Fruit fly (Drosophila melanogaster) whole organism, adult: ENCODE measurements around the gene raw.

Source experiments
- CG11617 ChIP-seq: fragments of 200-800 bp; sonication (Bioruptor generic); optimal IDR thresholded peaks from 2 replicates; lab custom pipeline; 2017; ENCODE audit warnings: mild to moderate bottlenecking, missing biosample characterization, missing genetic modification reagents, missing genetic modification characterization
- CG12768 ChIP-seq: fragments of 200-800 bp; sonication (Bioruptor generic); optimal IDR thresholded peaks from 2 replicates; lab custom pipeline; 2017; ENCODE audit warnings: missing biosample characterization, missing genetic modification characterization, mild to moderate bottlenecking, moderate library complexity, missing genetic modification reagents
- CG14711 ChIP-seq: fragments of 200-800 bp; sonication (Bioruptor generic); optimal IDR thresholded peaks from 2 replicates; lab custom pipeline; 2018; ENCODE audit warnings: missing biosample characterization, mild to moderate bottlenecking, missing genetic modification characterization, moderate library complexity
- CG1620 ChIP-seq: fragments of 200-800 bp; sonication (Bioruptor generic); optimal IDR thresholded peaks from 2 replicates; lab custom pipeline; 2016; ENCODE audit warnings: missing biosample characterization, missing genetic modification characterization
- CG33017 ChIP-seq: fragments of 200-800 bp; sonication (Bioruptor generic); optimal IDR thresholded peaks from 2 replicates; lab custom pipeline; 2018; ENCODE audit warnings: missing biosample characterization, mild to moderate bottlenecking, missing genetic modification characterization, moderate library complexity
- CG5204 ChIP-seq: fragments of 200-800 bp; sonication (Bioruptor generic); optimal IDR thresholded peaks from 2 replicates; lab custom pipeline; 2016; ENCODE audit warnings: missing biosample characterization, missing genetic modification characterization
- CG7045 ChIP-seq: fragments of 200-800 bp; sonication (Bioruptor generic); optimal IDR thresholded peaks from 2 replicates; lab custom pipeline; 2017; ENCODE audit warnings: missing biosample characterization, mild to moderate bottlenecking, missing genetic modification characterization
- CG7101 ChIP-seq: fragments of 200-800 bp; sonication (Bioruptor generic); optimal IDR thresholded peaks from 2 replicates; lab custom pipeline; 2018; ENCODE audit warnings: missing biosample characterization, mild to moderate bottlenecking, missing genetic modification characterization, moderate library complexity
- Clk ChIP-seq: fragments of 200-800 bp; sonication (Bioruptor generic); optimal IDR thresholded peaks from 2 replicates; lab custom pipeline; 2017; ENCODE audit warnings: missing biosample characterization, missing genetic modification characterization
- Crg-1 ChIP-seq: fragments of 200-800 bp; sonication (Bioruptor generic); optimal IDR thresholded peaks from 2 replicates; lab custom pipeline; 2016; ENCODE audit warnings: missing biosample characterization, missing genetic modification characterization
- Hr96 ChIP-seq: fragments of 200-800 bp; sonication (Bioruptor generic); optimal IDR thresholded peaks from 2 replicates; lab custom pipeline; 2016; ENCODE audit warnings: missing biosample characterization, missing genetic modification characterization
- Mnt ChIP-seq: fragments of 200-800 bp; sonication (Bioruptor generic); optimal IDR thresholded peaks from 2 replicates; lab custom pipeline; 2016; ENCODE audit warnings: missing biosample characterization, mild to moderate bottlenecking, missing genetic modification characterization
- bab1 ChIP-seq: fragments of 200-800 bp; sonication (Bioruptor generic); optimal IDR thresholded peaks from 3 replicates; lab custom pipeline; 2019; ENCODE audit warnings: missing biosample characterization, mild to moderate bottlenecking, missing genetic modification characterization, moderate library complexity
- cic ChIP-seq: fragments of 200-800 bp; sonication (Bioruptor generic); optimal IDR thresholded peaks from 2 replicates; lab custom pipeline; 2017; ENCODE audit warnings: missing biosample characterization, mild to moderate bottlenecking, missing genetic modification characterization, moderate library complexity
- cnc ChIP-seq, 2 experiments: fragments of >200 bp; optimal IDR thresholded peaks; 2 replicates each; lab custom pipeline; 2017
- kay ChIP-seq: fragments of 200-800 bp; sonication (Bioruptor generic); peaks from one replicate; lab custom pipeline; 2016; ENCODE audit warnings: missing biosample characterization, missing genetic modification characterization, borderline replicate concordance
- ovo ChIP-seq: fragments of 200-800 bp; sonication (Bioruptor generic); optimal IDR thresholded peaks from 2 replicates; lab custom pipeline; 2016; ENCODE audit warnings: missing biosample characterization, missing genetic modification characterization
- pad ChIP-seq: fragments of 200-800 bp; sonication (Bioruptor generic); optimal IDR thresholded peaks from 3 replicates; lab custom pipeline; 2017; ENCODE audit warnings: missing biosample characterization, missing genetic modification characterization, mild to moderate bottlenecking, moderate library complexity, missing genetic modification reagents
- tj ChIP-seq: fragments of 200-800 bp; sonication (Bioruptor generic); optimal IDR thresholded peaks from 3 replicates; lab custom pipeline; 2017; ENCODE audit warnings: missing biosample characterization, mild to moderate bottlenecking, missing genetic modification characterization, moderate library complexity
- toe ChIP-seq: fragments of 200-800 bp; sonication (Bioruptor generic); optimal IDR thresholded peaks from 2 replicates; lab custom pipeline; 2016; ENCODE audit warnings: missing biosample characterization, missing genetic modification characterization

The raw gene

DNA sequence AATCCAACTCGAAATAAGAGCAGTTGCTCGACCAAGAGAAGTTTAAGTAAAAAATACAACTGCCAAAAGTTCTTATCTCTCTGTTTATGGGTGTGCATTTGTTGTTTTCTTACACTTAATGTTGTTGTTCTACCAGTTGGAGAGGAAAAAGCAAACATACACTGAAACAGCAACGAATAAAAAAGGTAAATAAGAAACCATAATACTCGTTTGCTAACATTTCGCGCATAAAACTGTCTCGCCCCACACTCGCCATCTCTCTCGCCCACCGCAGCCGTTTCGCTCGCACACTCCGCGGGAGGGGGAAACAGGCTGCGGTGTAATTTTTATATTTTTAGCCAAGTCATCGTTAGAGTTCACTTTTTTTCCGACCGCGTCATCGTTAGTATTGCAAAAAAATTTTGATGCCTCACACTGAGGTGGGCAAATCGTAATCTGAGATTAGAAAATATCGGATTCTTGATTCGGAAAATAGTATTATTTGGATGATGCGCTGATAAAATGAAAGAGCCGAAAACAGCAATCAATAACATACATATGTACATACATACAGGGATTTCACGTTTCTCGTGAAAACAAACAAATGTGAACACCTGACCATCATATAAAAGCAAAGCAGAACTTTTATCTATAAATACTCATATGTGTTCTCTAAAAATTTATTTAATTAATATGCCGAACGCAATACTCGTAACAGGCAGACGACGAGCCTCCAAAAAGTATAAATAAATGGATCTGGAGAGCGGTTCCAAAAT lies 47.9 kb downstream of the raw start:
- no peak for TF ChIP-seq toe (GFP tag; lab: Kevin White, UChicago)
- TF ChIP-seq CG7101: peak; percentile 15
- no peak for TF ChIP-seq CG11617 (GFP tag; lab: Kevin White, UChicago)
- peak; percentile 16 for TF ChIP-seq Mnt
- no peak for TF ChIP-seq CG5204 (GFP tag; lab: Kevin White, UChicago)
- TF ChIP-seq kay (GFP tag; lab: Kevin White, UChicago): peak; percentile 93
- no peak for TF ChIP-seq CG14711 (tag; lab: Kevin White, UChicago)
- no peak for TF ChIP-seq CG33017
- peak; percentile 52 for TF ChIP-seq pad (GFP tag; lab: Kevin White, UChicago)
- TF ChIP-seq CG1620 (GFP tag; lab: Kevin White, UChicago): no peak
- peak; percentile 27 for TF ChIP-seq CG7045 (GFP tag; lab: Kevin White, UChicago)
- TF ChIP-seq cnc (optimal IDR thresholded peaks at IDR 0.05; lab: Kevin White, UChicago): peak; percentile 98 to 99
- TF ChIP-seq bab1: no peak
- TF ChIP-seq CG12768 (GFP tag; lab: Kevin White, UChicago): peak; percentile 28
- no peak for TF ChIP-seq ovo
- peak; percentile 57 for TF ChIP-seq Crg-1
- TF ChIP-seq cic (GFP tag; lab: Kevin White, UChicago): peak; percentile 63
- TF ChIP-seq Clk (GFP tag; lab: Kevin White, UChicago): no peak
- no peak for TF ChIP-seq Hr96 (GFP tag; lab: Kevin White, UChicago)
- TF ChIP-seq tj: peak; percentile 88

DNA sequence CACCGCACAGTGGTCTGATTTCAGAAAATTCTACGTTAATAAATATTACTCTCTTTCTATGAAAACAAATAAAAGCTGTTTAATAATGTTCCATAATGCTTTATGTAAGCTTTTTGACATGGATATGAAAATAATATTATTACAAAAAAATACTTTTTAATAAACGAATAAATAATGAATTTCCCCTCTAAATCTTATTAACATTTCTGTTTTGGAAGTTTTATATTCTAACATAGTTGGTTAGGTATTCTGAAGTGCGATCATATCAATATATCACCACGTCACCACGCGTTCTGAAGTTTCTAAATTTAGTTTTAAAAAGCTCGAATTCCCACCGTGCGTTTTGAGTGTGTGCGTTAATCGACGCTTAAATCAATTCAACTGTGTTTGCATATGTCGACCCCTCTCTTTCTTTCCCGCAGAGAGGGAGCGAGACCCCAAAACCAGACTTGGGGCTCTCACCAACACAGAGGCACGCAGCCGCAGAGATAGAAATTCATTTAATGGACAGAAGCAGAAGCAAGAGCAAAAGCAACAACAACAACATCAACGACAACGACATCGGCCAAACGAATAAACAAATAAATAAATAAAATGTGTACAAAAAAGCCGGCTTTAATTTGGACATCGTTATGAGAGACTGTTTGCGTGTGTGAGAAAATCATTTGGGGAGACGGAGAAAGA lies 49.0 kb downstream of the raw start:
- TF ChIP-seq Mnt (peak; percentile 52), CG14711 (tag; lab: Kevin White, UChicago) (peak; percentile 68), CG5204 (GFP tag; lab: Kevin White, UChicago) (no peak), toe (GFP tag; lab: Kevin White, UChicago) (peak; percentile 54), CG1620 (GFP tag; lab: Kevin White, UChicago) (peak; percentile 53), bab1 (peak; percentile 83), kay (GFP tag; lab: Kevin White, UChicago) (peak; percentile 98), pad (GFP tag; lab: Kevin White, UChicago) (peak; percentile 72), tj (peak; percentile 69), CG11617 (GFP tag; lab: Kevin White, UChicago) (peak; percentile 88), Clk (GFP tag; lab: Kevin White, UChicago) (peak; percentile 37), CG12768 (GFP tag; lab: Kevin White, UChicago) (peak; percentile 60), cnc (optimal IDR thresholded peaks at IDR 0.05; lab: Kevin White, UChicago) (no peak), CG7045 (GFP tag; lab: Kevin White, UChicago) (peak; percentile 84), cic (GFP tag; lab: Kevin White, UChicago) (no peak), CG33017 (peak; percentile 84), Hr96 (GFP tag; lab: Kevin White, UChicago) (peak; percentile 39), CG7101 (peak; percentile 87), ovo (peak; percentile 45), Crg-1 (no peak)

DNA sequence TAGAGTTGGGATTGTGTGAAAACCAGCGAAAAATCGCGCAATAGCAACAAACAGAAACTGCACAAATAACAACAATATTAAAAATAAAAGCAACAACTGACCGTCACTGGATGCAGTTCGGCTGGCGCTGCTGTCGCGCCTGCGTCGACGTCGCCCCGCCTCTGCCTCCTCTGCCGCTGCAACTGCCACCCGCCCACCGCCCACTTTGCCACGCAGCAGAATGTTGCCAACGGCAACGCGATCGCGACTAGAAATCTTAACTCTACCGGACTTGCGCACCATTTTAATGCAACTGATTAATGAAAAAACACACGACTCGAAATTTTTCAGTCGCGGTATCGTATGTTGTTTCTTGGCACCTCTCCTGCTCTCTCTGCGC lies 49.6 kb downstream of the raw start:
- TF ChIP-seq ovo: no peak
- TF ChIP-seq CG7101: no peak
- TF ChIP-seq pad (GFP tag; lab: Kevin White, UChicago): no peak
- no peak for TF ChIP-seq Hr96 (GFP tag; lab: Kevin White, UChicago)
- TF ChIP-seq CG33017: no peak
- TF ChIP-seq Clk (GFP tag; lab: Kevin White, UChicago): no peak
- TF ChIP-seq Crg-1: no peak
- no peak for TF ChIP-seq CG5204 (GFP tag; lab: Kevin White, UChicago)
- TF ChIP-seq CG11617 (GFP tag; lab: Kevin White, UChicago): no peak
- TF ChIP-seq cnc (optimal IDR thresholded peaks at IDR 0.05; lab: Kevin White, UChicago): peak in 1 of 2 experiments; percentile 33
- TF ChIP-seq CG12768 (GFP tag; lab: Kevin White, UChicago): no peak
- no peak for TF ChIP-seq kay (GFP tag; lab: Kevin White, UChicago)
- TF ChIP-seq tj: no peak
- peak; percentile 45 for TF ChIP-seq cic (GFP tag; lab: Kevin White, UChicago)

DNA sequence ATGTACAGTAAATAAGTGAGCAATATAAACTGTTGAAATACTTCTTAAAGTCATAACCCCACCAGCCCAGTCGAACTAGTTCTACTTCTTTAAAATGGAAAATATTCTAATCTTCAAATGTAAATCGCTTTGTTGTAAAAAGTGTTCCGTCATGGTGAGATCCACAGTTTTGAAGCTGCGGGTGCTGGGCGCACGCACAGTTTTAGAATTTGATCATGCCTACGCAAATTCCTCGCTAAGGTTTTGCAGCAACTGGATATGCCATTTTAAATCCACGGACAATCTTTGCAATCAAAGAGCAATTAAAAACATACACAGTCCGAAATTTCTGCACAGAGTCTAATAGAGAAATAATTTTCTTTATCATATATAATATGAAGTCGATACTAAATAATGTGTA lies 50.1 kb downstream of the raw start:
- TF ChIP-seq Clk (GFP tag; lab: Kevin White, UChicago): no peak
- no peak for TF ChIP-seq kay (GFP tag; lab: Kevin White, UChicago)
- TF ChIP-seq CG12768 (GFP tag; lab: Kevin White, UChicago): no peak
- TF ChIP-seq ovo: no peak
- TF ChIP-seq CG14711 (tag; lab: Kevin White, UChicago): no peak
- no peak for TF ChIP-seq Mnt
- no peak for TF ChIP-seq CG1620 (GFP tag; lab: Kevin White, UChicago)
- no peak for TF ChIP-seq tj
- TF ChIP-seq pad (GFP tag; lab: Kevin White, UChicago): no peak
- TF ChIP-seq cnc (optimal IDR thresholded peaks at IDR 0.05; lab: Kevin White, UChicago): no peak
- no peak for TF ChIP-seq CG7101
- TF ChIP-seq CG7045 (GFP tag; lab: Kevin White, UChicago): no peak
- no peak for TF ChIP-seq cic (GFP tag; lab: Kevin White, UChicago)

- TF ChIP-seq cic (GFP tag; lab: Kevin White, UChicago): no peak
- no peak for TF ChIP-seq CG14711 (tag; lab: Kevin White, UChicago)
- TF ChIP-seq kay (GFP tag; lab: Kevin White, UChicago): no peak
- TF ChIP-seq CG12768 (GFP tag; lab: Kevin White, UChicago): no peak
Observed at dm6 chr2L:8689853-8690252, 50.6 kb downstream of the raw start.
